Worm (Caenorhabditis elegans): ENCODE data around the gene dpy-27.

dpy-27 gene

ce11 chrIII:3831381-3831780 lies 11.9 kb upstream of the dpy-27 start, which contains the start of gene C36A4.10:
C36A4.10 (minus strand) TSS chrIII:3831481.
- TF ChIP-seq fkh-10 (GFP tag; optimal IDR thresholded peaks at IDR 0.05) (no peak), ceh-34 (tag; optimal IDR thresholded peaks at IDR 0.05) (no peak), ceh-48 (tag; optimal IDR thresholded peaks at IDR 0.05) (peak; percentile 33)

- no peak for TF ChIP-seq gmeb-2 (tag; optimal IDR thresholded peaks at IDR 0.05)
- no peak for TF ChIP-seq elt-4 (tag; optimal IDR thresholded peaks at IDR 0.05)
- TF ChIP-seq pat-9 (tag; optimal IDR thresholded peaks at IDR 0.05), result no peak
- TF ChIP-seq T23F11.4 (GFP tag; optimal IDR thresholded peaks at IDR 0.05), result no peak
- TF ChIP-seq ceh-45 (GFP tag; IDR thresholded peaks at IDR 0.05), result no peak
- TF ChIP-seq ceh-9 (tag; optimal IDR thresholded peaks at IDR 0.05), result no peak
- TF ChIP-seq ceh-18 (tag; optimal IDR thresholded peaks at IDR 0.05), result no peak
- TF ChIP-seq hlh-8 (tag; optimal IDR thresholded peaks at IDR 0.05), result no peak
- no peak for TF ChIP-seq pros-1 (tag; optimal IDR thresholded peaks at IDR 0.05)
- no peak for TF ChIP-seq ceh-31 (tag; optimal IDR thresholded peaks at IDR 0.05)
Observed at ce11 chrIII:3829105-3829504, 9.6 kb upstream of the dpy-27 start, which contains the start of gene cnnm-5. cnnm-5 (minus strand) TSS chrIII:3829205.

ce11 chrIII:3821969-3822453 lies 2.5 kb upstream of the dpy-27 start, which contains the start of gene amx-1:
amx-1 (plus strand) TSS chrIII:3822403.
- TF ChIP-seq pros-1 (tag; optimal IDR thresholded peaks at IDR 0.05), result no peak
- peak; percentile 58 for TF ChIP-seq hlh-30 (tag; optimal IDR thresholded peaks at IDR 0.05; ENCODE audit: insufficient read depth)
- TF ChIP-seq mec-3 (tag; optimal IDR thresholded peaks at IDR 0.05; ENCODE audit: borderline replicate concordance), result no peak
- peak; percentile 4 for TF ChIP-seq ceh-31 (tag; optimal IDR thresholded peaks at IDR 0.05)

ce11 chrIII:3820134-3820533 lies 655 bp upstream of the dpy-27 start:
- peak; percentile 57 for TF ChIP-seq syd-9 (tag; optimal IDR thresholded peaks at IDR 0.05)
- TF ChIP-seq ceh-14 (tag; optimal IDR thresholded peaks at IDR 0.05), result peak; percentile 44
- no peak for TF ChIP-seq pha-4 (tag; optimal IDR thresholded peaks at IDR 0.05)
- no peak for TF ChIP-seq ahr-1 (tag; optimal IDR thresholded peaks at IDR 0.05)
- peak; percentile 53 for TF ChIP-seq ceh-18 (tag; optimal IDR thresholded peaks at IDR 0.05)
- peak; percentile 69 for TF ChIP-seq ref-2 (tag; optimal IDR thresholded peaks at IDR 0.05)
- TF ChIP-seq rnt-1 (tag; optimal IDR thresholded peaks at IDR 0.05), result peak; percentile 93
- TF ChIP-seq elt-4 (tag; optimal IDR thresholded peaks at IDR 0.05), result no peak
- TF ChIP-seq pqm-1 (tag; optimal IDR thresholded peaks at IDR 0.05), result no peak
- TF ChIP-seq elt-2 (tag; optimal IDR thresholded peaks at IDR 0.05), result peak; percentile 21
- peak; percentile 96 for TF ChIP-seq unc-55 (GFP tag; optimal IDR thresholded peaks at IDR 0.05)
- TF ChIP-seq nfya-1 (tag; optimal IDR thresholded peaks at IDR 0.05), result peak; percentile 79
- no peak for TF ChIP-seq Y22D7AL.16 (tag; optimal IDR thresholded peaks at IDR 0.05)
- TF ChIP-seq ceh-34 (tag; optimal IDR thresholded peaks at IDR 0.05), result peak; percentile 45
- peak; percentile 55 for TF ChIP-seq ceh-30 (tag; optimal IDR thresholded peaks at IDR 0.05)
- peak; percentile 40 for TF ChIP-seq unc-42 (tag; optimal IDR thresholded peaks at IDR 0.05)
- TF ChIP-seq hlh-30 (tag; optimal IDR thresholded peaks at IDR 0.05; ENCODE audit: insufficient read depth), result peak; percentile 77
- TF ChIP-seq ceh-31 (tag; optimal IDR thresholded peaks at IDR 0.05), result peak; percentile 81
- TF ChIP-seq nhr-232 (tag; optimal IDR thresholded peaks at IDR 0.05), result no peak
- no peak for TF ChIP-seq fkh-10 (GFP tag; optimal IDR thresholded peaks at IDR 0.05)
- peak; percentile 39 for TF ChIP-seq ceh-2 (tag; optimal IDR thresholded peaks at IDR 0.05)
- peak; percentile 20 for TF ChIP-seq ceh-19 (GFP tag; optimal IDR thresholded peaks at IDR 0.05)
- TF ChIP-seq sdc-2 (tag; optimal IDR thresholded peaks at IDR 0.05), result peak; percentile 67
- peak; percentile 23 for TF ChIP-seq C08G9.2 (tag; optimal IDR thresholded peaks at IDR 0.05)
- peak; percentile 88 for TF ChIP-seq pros-1 (tag; optimal IDR thresholded peaks at IDR 0.05)
- peak; percentile 71 for TF ChIP-seq tbx-2 (tag; optimal IDR thresholded peaks at IDR 0.05)
- no peak for TF ChIP-seq K02D7.2 (tag; optimal IDR thresholded peaks at IDR 0.05)
- no peak for TF ChIP-seq hlh-8 (tag; optimal IDR thresholded peaks at IDR 0.05)
- TF ChIP-seq ama-1 (optimal IDR thresholded peaks at IDR 0.05), result peak; percentile 16
